Fruit fly (Drosophila melanogaster) whole organism, embryonic: ENCODE measurements around the gene CG14174.

Source experiments
- CG12071 ChIP-seq: fragments of 200-800 bp; sonication (Bioruptor generic); optimal IDR thresholded peaks from 3 replicates; lab custom pipeline; 2018; ENCODE audit warnings: missing biosample characterization, mild to moderate bottlenecking, missing genetic modification characterization
- CG13287 ChIP-seq: fragments of 200-800 bp; sonication (Bioruptor generic); IDR thresholded peaks from 2 replicates; pipeline ENCODE4 v1.3.6; 2022; ENCODE audit warnings: missing biosample characterization, missing genetic modification characterization; ENCODE audit not compliant: partially characterized antibody
- CG14014 ChIP-seq: fragments of 200-800 bp; sonication (Bioruptor generic); IDR thresholded peaks from 2 replicates; pipeline ENCODE4 v1.3.6; 2022; ENCODE audit warnings: missing biosample characterization, missing genetic modification characterization
- CG1603 ChIP-seq: fragments of 200-800 bp; sonication (Bioruptor generic); optimal IDR thresholded peaks from 2 replicates; lab custom pipeline; 2019; ENCODE audit warnings: missing biosample characterization, mild to moderate bottlenecking, missing genetic modification characterization, moderate library complexity
- CG17359 ChIP-seq: fragments of 200-800 bp; sonication (Bioruptor generic); optimal IDR thresholded peaks from 3 replicates; lab custom pipeline; 2018; ENCODE audit warnings: missing biosample characterization, mild to moderate bottlenecking, missing genetic modification characterization, moderate library complexity
- CG18619 ChIP-seq: fragments of 200-800 bp; sonication (Bioruptor generic); optimal IDR thresholded peaks from 3 replicates; lab custom pipeline; 2017; ENCODE audit warnings: missing biosample characterization, mild to moderate bottlenecking, missing genetic modification characterization
- CG31365 ChIP-seq: fragments of 200-800 bp; sonication (Bioruptor generic); optimal IDR thresholded peaks from 2 replicates; lab custom pipeline; 2018; ENCODE audit warnings: missing biosample characterization, mild to moderate bottlenecking, missing genetic modification characterization
- CG3281 ChIP-seq: fragments of 200-800 bp; sonication (Bioruptor generic); optimal IDR thresholded peaks from 3 replicates; lab custom pipeline; 2017; ENCODE audit warnings: missing biosample characterization, mild to moderate bottlenecking, missing genetic modification characterization
- CG34224 ChIP-seq: fragments of 200-800 bp; sonication (Bioruptor generic); IDR thresholded peaks from 3 replicates; pipeline ENCODE4 v1.3.6; 2022; ENCODE audit warnings: missing biosample characterization, missing genetic modification characterization; ENCODE audit not compliant: partially characterized antibody
- CG34376 ChIP-seq: fragments of 200-800 bp; sonication (Bioruptor generic); optimal IDR thresholded peaks from 2 replicates; lab custom pipeline; 2018; ENCODE audit warnings: missing biosample characterization, mild to moderate bottlenecking, missing genetic modification characterization
- CG6813 ChIP-seq: fragments of 200-800 bp; sonication (Bioruptor generic); optimal IDR thresholded peaks from 2 replicates; lab custom pipeline; 2017; ENCODE audit warnings: missing biosample characterization, missing genetic modification characterization, mild to moderate bottlenecking, moderate library complexity, missing genetic modification reagents
- CG8290 ChIP-seq, 3 experiments: fragments of 200-800 bp; sonication (Bioruptor generic); optimal IDR thresholded peaks; 2 replicates each; lab custom pipeline; 2016 to 2019; ENCODE audit warnings: missing biosample characterization in 3 of 3, missing genetic modification characterization in 3 of 3, mild to moderate bottlenecking in 2 of 3, moderate library complexity in 1 of 3
- CTCF ChIP-seq: fragments of 200-800 bp; sonication (Bioruptor generic); optimal IDR thresholded peaks from 2 replicates; lab custom pipeline; 2017; ENCODE audit warnings: missing biosample characterization, mild to moderate bottlenecking, missing genetic modification characterization, moderate library complexity
- Chrac-16 ChIP-seq: fragments of 200-800 bp; sonication (Bioruptor generic); optimal IDR thresholded peaks from 3 replicates; lab custom pipeline; 2016; ENCODE audit warnings: missing biosample characterization, missing genetic modification characterization
- Dbx ChIP-seq: fragments of 200-800 bp; sonication (Bioruptor generic); IDR thresholded peaks from 3 replicates; pipeline ENCODE4 v1.3.6; 2022; ENCODE audit warnings: missing biosample characterization, missing genetic modification characterization
- Dp ChIP-seq: fragments of 200-800 bp; sonication (Bioruptor generic); optimal IDR thresholded peaks from 2 replicates; lab custom pipeline; 2018; ENCODE audit warnings: missing biosample characterization, mild to moderate bottlenecking, missing genetic modification characterization, moderate library complexity
- ERR ChIP-seq: fragments of 200-800 bp; sonication (Bioruptor generic); optimal IDR thresholded peaks from 2 replicates; lab custom pipeline; 2016; ENCODE audit warnings: missing biosample characterization, missing genetic modification characterization
- Eip74EF ChIP-seq, 2 experiments: fragments of 200-800 bp in 1 of 2; fragments of >200 bp in 1 of 2; sonication (Bioruptor generic) in 1 of 2; optimal IDR thresholded peaks; 2 replicates each; lab custom pipeline; 2017 to 2019; ENCODE audit warnings: missing biosample characterization in 2 of 2, missing genetic modification characterization in 2 of 2, mild to moderate bottlenecking in 1 of 2, moderate library complexity in 1 of 2
- Ets97D ChIP-seq: fragments of 200-800 bp; sonication (Bioruptor generic); optimal IDR thresholded peaks from 3 replicates; lab custom pipeline; 2016; ENCODE audit warnings: missing biosample characterization, missing genetic modification characterization
- Fer1 ChIP-seq: fragments of 200-800 bp; sonication (Bioruptor generic); optimal IDR thresholded peaks from 2 replicates; lab custom pipeline; 2017; ENCODE audit warnings: missing biosample characterization, mild to moderate bottlenecking, missing genetic modification characterization
- Hmr ChIP-seq: fragments of 200-800 bp; sonication (Bioruptor generic); optimal IDR thresholded peaks from 3 replicates; lab custom pipeline; 2017; ENCODE audit warnings: mild to moderate bottlenecking, missing biosample characterization, missing genetic modification reagents, missing genetic modification characterization
- Med ChIP-seq: fragments of 200-800 bp; sonication (Bioruptor generic); peaks from one replicate; lab custom pipeline; 2016; ENCODE audit warnings: missing biosample characterization, missing genetic modification characterization, mild to moderate bottlenecking, inconsistent platforms, moderate library complexity
- Meics ChIP-seq: fragments of 200-800 bp; sonication (Bioruptor generic); optimal IDR thresholded peaks from 2 replicates; lab custom pipeline; 2017; ENCODE audit warnings: missing biosample characterization, mild to moderate bottlenecking, missing genetic modification characterization
- Mrtf ChIP-seq: fragments of 200-800 bp; sonication (Bioruptor generic); IDR thresholded peaks from 3 replicates; pipeline ENCODE4 v1.3.6; 2022; ENCODE audit warnings: missing biosample characterization, missing genetic modification characterization
- NfI ChIP-seq: fragments of 200-800 bp; sonication (Bioruptor generic); optimal IDR thresholded peaks from 3 replicates; lab custom pipeline; 2018; ENCODE audit warnings: missing biosample characterization, mild to moderate bottlenecking, missing genetic modification characterization, moderate library complexity
- PHDP ChIP-seq: fragments of 200-800 bp; sonication (Bioruptor generic); optimal IDR thresholded peaks from 3 replicates; lab custom pipeline; 2018; ENCODE audit warnings: missing biosample characterization, mild to moderate bottlenecking, missing genetic modification characterization, moderate library complexity
- Xrp1 ChIP-seq: fragments of 200-800 bp; sonication (Bioruptor generic); IDR thresholded peaks from 2 replicates; pipeline ENCODE4 v1.3.6; 2022; ENCODE audit warnings: missing biosample characterization, missing genetic modification characterization
- YL-1 ChIP-seq: fragments of 200-800 bp; sonication (Bioruptor generic); optimal IDR thresholded peaks from 3 replicates; lab custom pipeline; 2017; ENCODE audit warnings: missing biosample characterization, mild to moderate bottlenecking, missing genetic modification characterization
- btn ChIP-seq: fragments of 200-800 bp; sonication (Bioruptor generic); optimal IDR thresholded peaks from 2 replicates; lab custom pipeline; 2016; ENCODE audit warnings: missing biosample characterization, missing genetic modification characterization
- dysf ChIP-seq: fragments of 200-800 bp; sonication (Bioruptor generic); IDR thresholded peaks from 3 replicates; pipeline ENCODE4 v1.3.6; 2022; ENCODE audit warnings: missing biosample characterization, missing genetic modification characterization
- emc ChIP-seq: fragments of 200-800 bp; sonication (Bioruptor generic); optimal IDR thresholded peaks from 2 replicates; lab custom pipeline; 2016; ENCODE audit warnings: missing biosample characterization, missing genetic modification characterization
- ems ChIP-seq: fragments of 200-800 bp; sonication (Bioruptor generic); optimal IDR thresholded peaks from 3 replicates; lab custom pipeline; 2016; ENCODE audit warnings: missing biosample characterization, missing genetic modification characterization
- ewg ChIP-seq: fragments of 200-800 bp; sonication (Bioruptor generic); optimal IDR thresholded peaks from 3 replicates; lab custom pipeline; 2017; ENCODE audit warnings: mild to moderate bottlenecking, missing biosample characterization, missing genetic modification reagents, missing genetic modification characterization
- exex ChIP-seq: fragments of 200-800 bp; sonication (Bioruptor generic); optimal IDR thresholded peaks from 4 replicates; lab custom pipeline; 2018; ENCODE audit warnings: missing biosample characterization, mild to moderate bottlenecking, missing genetic modification characterization, moderate library complexity
- gcm2 ChIP-seq: fragments of 200-800 bp; sonication (Bioruptor generic); optimal IDR thresholded peaks from 2 replicates; lab custom pipeline; 2016; ENCODE audit warnings: missing biosample characterization, missing genetic modification characterization
- grau ChIP-seq: fragments of 200-800 bp; optimal IDR thresholded peaks from 3 replicates; lab custom pipeline; 2019; ENCODE audit warnings: missing biosample characterization, mild to moderate bottlenecking, missing genetic modification characterization, moderate library complexity
- grn ChIP-seq: fragments of 200-800 bp; sonication (Bioruptor generic); optimal IDR thresholded peaks from 3 replicates; lab custom pipeline; 2017; ENCODE audit warnings: missing biosample characterization, missing genetic modification characterization
- insv ChIP-seq, 2 experiments: fragments of 200-800 bp; sonication (Bioruptor generic); optimal IDR thresholded peaks; 3 replicates each; lab custom pipeline; 2016 to 2018; ENCODE audit warnings: missing biosample characterization in 2 of 2, missing genetic modification characterization in 2 of 2
- kah ChIP-seq: fragments of 200-800 bp; sonication (Bioruptor generic); optimal IDR thresholded peaks from 2 replicates; lab custom pipeline; 2018; ENCODE audit warnings: missing biosample characterization, mild to moderate bottlenecking, missing genetic modification characterization
- mam ChIP-seq: fragments of 200-800 bp; sonication (Bioruptor generic); optimal IDR thresholded peaks from 3 replicates; lab custom pipeline; 2016; ENCODE audit warnings: missing biosample characterization, missing genetic modification characterization
- nom ChIP-seq: fragments of 200-800 bp; sonication (Bioruptor generic); optimal IDR thresholded peaks from 2 replicates; lab custom pipeline; 2017; ENCODE audit warnings: missing biosample characterization, missing genetic modification characterization, mild to moderate bottlenecking, moderate library complexity, missing genetic modification reagents
- onecut ChIP-seq: fragments of 200-800 bp; sonication (Bioruptor generic); IDR thresholded peaks from 2 replicates; pipeline ENCODE4 v1.3.6; 2022; ENCODE audit warnings: missing biosample characterization, missing genetic modification characterization
- pb ChIP-seq: fragments of 200-800 bp; sonication (Bioruptor generic); optimal IDR thresholded peaks from 3 replicates; lab custom pipeline; 2016; ENCODE audit warnings: missing biosample characterization, missing genetic modification characterization
- salm ChIP-seq: fragments of 200-800 bp; sonication (Bioruptor generic); optimal IDR thresholded peaks from 2 replicates; lab custom pipeline; 2018; ENCODE audit warnings: missing biosample characterization, mild to moderate bottlenecking, missing genetic modification characterization
- sens ChIP-seq: fragments of 200-800 bp; sonication (Bioruptor generic); peaks from one replicate; lab custom pipeline; 2016; ENCODE audit warnings: missing biosample characterization, missing genetic modification characterization
- slbo ChIP-seq: fragments of 200-800 bp; sonication (Bioruptor generic); IDR thresholded peaks from 2 replicates; pipeline ENCODE4 v1.3.6; 2022; ENCODE audit warnings: missing biosample characterization, missing genetic modification characterization
- sr ChIP-seq: fragments of 200-800 bp; sonication (Bioruptor generic); IDR thresholded peaks from 3 replicates; pipeline ENCODE4 v1.3.6; 2022; ENCODE audit warnings: missing biosample characterization, missing genetic modification characterization
- sug ChIP-seq: fragments of 200-800 bp; optimal IDR thresholded peaks from 2 replicates; lab custom pipeline; 2019; ENCODE audit warnings: missing biosample characterization, mild to moderate bottlenecking, missing genetic modification characterization, moderate library complexity
- unpg ChIP-seq: fragments of 200-800 bp; sonication (Bioruptor generic); optimal IDR thresholded peaks from 3 replicates; lab custom pipeline; 2018; ENCODE audit warnings: missing biosample characterization, mild to moderate bottlenecking, missing genetic modification characterization, moderate library complexity

Gene CG14174

DNA sequence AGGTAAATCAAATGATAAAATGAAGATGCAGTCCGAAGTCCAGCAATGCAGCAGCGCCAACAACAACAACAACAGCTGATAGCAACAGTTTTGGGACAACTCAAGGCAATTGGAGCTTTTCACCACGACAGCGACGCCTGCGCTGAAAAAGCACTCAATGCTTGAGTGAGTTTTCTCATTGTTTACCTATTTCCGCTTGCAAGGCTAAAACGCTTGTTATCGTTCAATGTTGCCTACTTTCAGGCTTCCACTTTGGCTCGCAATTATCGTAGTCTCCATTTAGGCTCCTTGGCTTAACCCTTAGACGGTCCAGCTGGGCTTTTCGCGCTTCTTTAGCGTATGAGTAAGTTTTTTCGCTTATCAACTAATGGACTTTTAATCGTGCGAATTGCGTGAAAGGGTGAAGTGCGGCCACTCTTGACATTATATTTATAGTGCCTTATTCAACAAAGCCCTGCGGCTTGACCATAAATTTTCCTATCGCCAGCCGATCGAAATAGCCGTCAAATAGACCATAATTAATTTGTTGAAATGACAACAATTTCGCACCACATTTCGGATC, 43.0 kb downstream of the CG14174 start (continued):
- TF ChIP-seq Dbx (GFP tag; lab: Robert Waterston, UW) = peak; percentile 38; the same call in 1 of the 3 replicates
- peak; percentile 20 for TF ChIP-seq Meics
- TF ChIP-seq CG3281 (GFP tag; lab: Kevin White, UChicago) = peak; percentile 25
- TF ChIP-seq CG1603 (tag; lab: Kevin White, UChicago) = peak; percentile 10
- peak; percentile 24; the same call in 1 of the 2 replicates for TF ChIP-seq CG13287 (GFP tag; lab: Robert Waterston, UW)
- peak; percentile 39 for TF ChIP-seq Hmr (GFP tag; lab: Kevin White, UChicago)
- peak; percentile 30 for TF ChIP-seq sug (tag; lab: Kevin White, UChicago)
- peak; percentile 36 for TF ChIP-seq CG34376 (GFP tag; lab: Kevin White, UChicago)
- no peak for TF ChIP-seq Mrtf (GFP tag; lab: Robert Waterston, UW)
- TF ChIP-seq salm = peak; percentile 9
- TF ChIP-seq Fer1 = peak; percentile 25
- TF ChIP-seq btn = peak; percentile 12
- 0 out of 2 replicates have a peak, but pooled peaks have one; percentile 13 for TF ChIP-seq Xrp1 (GFP tag; lab: Robert Waterston, UW)
- peak; percentile 47 for TF ChIP-seq PHDP (tag; lab: Kevin White, UChicago)
- TF ChIP-seq CG6813 (GFP tag; lab: Kevin White, UChicago) = peak; percentile 46
- peak; percentile 100 for TF ChIP-seq exex
- peak; percentile 89 for TF ChIP-seq Ets97D (GFP tag; lab: Kevin White, UChicago)
- 0 out of 3 replicates have a peak, but pooled peaks have one; percentile 36 for TF ChIP-seq CG34224 (GFP tag; lab: Robert Waterston, UW)
- TF ChIP-seq YL-1 = no peak
- 0 out of 3 replicates have a peak, but pooled peaks have one; percentile 12 for TF ChIP-seq dysf (GFP tag; lab: Robert Waterston, UW)
- TF ChIP-seq sr (GFP tag; lab: Robert Waterston, UW) = no peak
- TF ChIP-seq Eip74EF (GFP tag; optimal IDR thresholded peaks at IDR 0.05; lab: Kevin White, UChicago) = peak in 1 of 2 experiments; percentile 40
- no peak for TF ChIP-seq ewg (GFP tag; lab: Kevin White, UChicago)
- TF ChIP-seq unpg (GFP tag; lab: Kevin White, UChicago) = peak; percentile 6
- peak; percentile 45 for TF ChIP-seq CG12071 (GFP tag; lab: Kevin White, UChicago)
- TF ChIP-seq insv (GFP tag; optimal IDR thresholded peaks at IDR 0.05; lab: Kevin White, UChicago) = no peak
- peak; percentile 24 for TF ChIP-seq CG31365 (tag; lab: Kevin White, UChicago)
- peak; percentile 32 for TF ChIP-seq NfI (GFP tag; lab: Kevin White, UChicago)
- TF ChIP-seq slbo (GFP tag; lab: Robert Waterston, UW) = peak; percentile 28; the same call in 1 of the 2 replicates
- peak; percentile 21; the same call in 1 of the 2 replicates for TF ChIP-seq onecut (GFP tag; lab: Robert Waterston, UW)
- no peak for TF ChIP-seq grn (GFP tag; lab: Kevin White, UChicago)
- peak; percentile 4 for TF ChIP-seq gcm2 (GFP tag; lab: Kevin White, UChicago)
- no peak for TF ChIP-seq mam (GFP tag; lab: Kevin White, UChicago)
- TF ChIP-seq ems (GFP tag; lab: Kevin White, UChicago) = peak; percentile 28
- TF ChIP-seq CG18619 = peak; percentile 15
- no peak for TF ChIP-seq CG8290 (GFP tag; optimal IDR thresholded peaks at IDR 0.05; lab: Kevin White, UChicago)
- TF ChIP-seq CG8290 (tag; optimal IDR thresholded peaks at IDR 0.05; lab: Kevin White, UChicago) = peak; percentile 46 to 68
- peak; percentile 7 for TF ChIP-seq kah (GFP tag; lab: Kevin White, UChicago)
- peak; percentile 20 for TF ChIP-seq ERR (GFP tag; lab: Kevin White, UChicago)
- peak; percentile 8 for TF ChIP-seq Dp
- TF ChIP-seq CG14014 (GFP tag; lab: Robert Waterston, UW) = no peak
- peak; percentile 79 for TF ChIP-seq sens (GFP tag; lab: Kevin White, UChicago)
- peak; percentile 45 for TF ChIP-seq nom
- no peak for TF ChIP-seq Chrac-16 (GFP tag; lab: Kevin White, UChicago)
- TF ChIP-seq CG17359 (tag; lab: Kevin White, UChicago) = peak; percentile 4
- TF ChIP-seq CTCF (GFP tag; lab: Kevin White, UChicago) = peak; percentile 43
- TF ChIP-seq pb = peak; percentile 52
- TF ChIP-seq Med = peak; percentile 91
- TF ChIP-seq grau = no peak
- TF ChIP-seq emc (GFP tag; lab: Kevin White, UChicago) = no peak
